Worm (Caenorhabditis elegans): ENCODE data around the gene rnp-1.

Gene rnp-1

ce11 chrV:12192129-12192528 is at the start of gene rnp-1:
rnp-1 (plus strand) TSS chrV:12192273.
- peak; percentile 24 for TF ChIP-seq tlf-1 (GFP tag; optimal IDR thresholded peaks at IDR 0.05)
- peak; percentile 58; the same call in 1 of the 2 replicates for TF ChIP-seq B0336.3 (GFP tag; IDR thresholded peaks at IDR 0.05)
- TF ChIP-seq pbrm-1 (GFP tag; IDR thresholded peaks at IDR 0.05), result 0 out of 2 replicates have a peak, but pooled peaks have one; percentile 29
- peak; percentile 15 for TF ChIP-seq ama-1 (optimal IDR thresholded peaks at IDR 0.05)
- peak in 1 of 2 experiments; percentile 72 for TF ChIP-seq ama-1 (GFP tag; optimal IDR thresholded peaks at IDR 0.05)
- TF ChIP-seq lin-35 (GFP tag; optimal IDR thresholded peaks at IDR 0.05), result peak in 1 of 3 experiments; percentile 4
- TF ChIP-seq ceh-79 (tag; optimal IDR thresholded peaks at IDR 0.05), result no peak
- TF ChIP-seq attf-6 (GFP tag; IDR thresholded peaks at IDR 0.05), result 0 out of 2 replicates have a peak, but pooled peaks have one; percentile 11
- 0 out of 2 replicates have a peak, but pooled peaks have one; percentile 23 for TF ChIP-seq ceh-100 (GFP tag; IDR thresholded peaks at IDR 0.05)
- no peak for TF ChIP-seq unc-130 (GFP tag; optimal IDR thresholded peaks at IDR 0.05)
- no peak for TF ChIP-seq lsl-1 (GFP tag; optimal IDR thresholded peaks at IDR 0.05)
- TF ChIP-seq tbx-9 (tag; optimal IDR thresholded peaks at IDR 0.05; ENCODE audit: borderline replicate concordance), result no peak
- TF ChIP-seq F49E8.2 (tag; optimal IDR thresholded peaks at IDR 0.05; ENCODE audit: insufficient read depth), result peak; percentile 16
- TF ChIP-seq mxl-1 (tag; optimal IDR thresholded peaks at IDR 0.05), result no peak
- TF ChIP-seq Y53G8AR.9 (GFP tag; conservative IDR thresholded peaks at IDR 0.05), result 0 out of 2 replicates have a peak, but pooled peaks have one; percentile 36
- TF ChIP-seq egl-18 (GFP tag; IDR thresholded peaks at IDR 0.05), result no peak
- TF ChIP-seq nfyb-1 (GFP tag; IDR thresholded peaks at IDR 0.05), result peak; percentile 17; the same call in 1 of the 2 replicates
- TF ChIP-seq rcor-1 (GFP tag; IDR thresholded peaks at IDR 0.05), result no peak
- TF ChIP-seq hmg-1.2 (GFP tag; IDR thresholded peaks at IDR 0.05), result 0 out of 2 replicates have a peak, but pooled peaks have one; percentile 8
- TF ChIP-seq madf-8 (GFP tag; conservative IDR thresholded peaks at IDR 0.05), result no peak
- no peak for TF ChIP-seq C17E4.6 (GFP tag; IDR thresholded peaks at IDR 0.05)
- TF ChIP-seq Y56A3A.18 (GFP tag; IDR thresholded peaks at IDR 0.05), result 0 out of 2 replicates have a peak, but pooled peaks have one; percentile 10

- no peak for TF ChIP-seq sdz-38 (tag; optimal IDR thresholded peaks at IDR 0.05)
- TF ChIP-seq egl-18 (GFP tag; IDR thresholded peaks at IDR 0.05), result no peak
- TF ChIP-seq tbp1 (GFP tag; optimal IDR thresholded peaks at IDR 0.05), result no peak
- no peak for TF ChIP-seq nhr-179 (tag; optimal IDR thresholded peaks at IDR 0.05)
- no peak for TF ChIP-seq let-607 (tag; optimal IDR thresholded peaks at IDR 0.05)
- no peak for TF ChIP-seq snpc-1.3 (tag; optimal IDR thresholded peaks at IDR 0.05; ENCODE audit: insufficient read depth)
- no peak for TF ChIP-seq attf-3 (GFP tag; conservative IDR thresholded peaks at IDR 0.05)
- TF ChIP-seq Y53F4B.3 (GFP tag; IDR thresholded peaks at IDR 0.05), result no peak
- no peak for TF ChIP-seq T07F8.4 (tag; optimal IDR thresholded peaks at IDR 0.05)
- TF ChIP-seq dpff-1 (tag; optimal IDR thresholded peaks at IDR 0.05), result no peak
- TF ChIP-seq hsf-1 (GFP tag; IDR thresholded peaks at IDR 0.05), result no peak
- no peak for TF ChIP-seq dpl-1 (GFP tag; optimal IDR thresholded peaks at IDR 0.05)
- no peak for TF ChIP-seq unc-130 (GFP tag; optimal IDR thresholded peaks at IDR 0.05)
Observed at ce11 chrV:12150607-12151006, 41.5 kb upstream of the rnp-1 start, which contains the start of gene che-11. che-11 (minus strand) TSS chrV:12150707.

ce11 chrV:12152857-12153256 is 39.2 kb upstream of the rnp-1 start, which contains the start of gene C27A7.8:
C27A7.8 (plus strand) TSS chrV:12153157.
- no peak for TF ChIP-seq lsy-27 (tag; optimal IDR thresholded peaks at IDR 0.05; ENCODE audit: borderline replicate concordance, insufficient read depth)
- TF ChIP-seq repo-1 (tag; optimal IDR thresholded peaks at IDR 0.05), result no peak
- TF ChIP-seq attf-6 (GFP tag; IDR thresholded peaks at IDR 0.05), result no peak
- TF ChIP-seq hrde-1 (tag; optimal IDR thresholded peaks at IDR 0.05; ENCODE audit: borderline replicate concordance), result no peak
